Worm (Caenorhabditis elegans): ENCODE measurements around the gene glna-1.

ce11 chrII:14757711-14758110, 24.4 kb upstream of the glna-1 start, which contains the start of gene Y54E2A.5:
- TF ChIP-seq unc-130 (GFP tag; optimal IDR thresholded peaks at IDR 0.05) (no peak), snpc-4 (GFP tag; optimal IDR thresholded peaks at IDR 0.05) (no peak), snpc-4 (tag; optimal IDR thresholded peaks at IDR 0.05) (no peak), unc-62 (GFP tag; optimal IDR thresholded peaks at IDR 0.05) (no peak), zfh-2 (GFP tag; conservative IDR thresholded peaks at IDR 0.05) (no peak), egrh-3 (GFP tag; IDR thresholded peaks at IDR 0.05) (no peak), dpl-1 (GFP tag; optimal IDR thresholded peaks at IDR 0.05) (no peak), F37B4.10 (GFP tag; IDR thresholded peaks at IDR 0.05) (no peak), nhr-90 (tag; optimal IDR thresholded peaks at IDR 0.05) (no peak), nfya-2 (GFP tag; IDR thresholded peaks at IDR 0.05) (no peak), snpc-1.3 (tag; optimal IDR thresholded peaks at IDR 0.05; ENCODE audit: insufficient read depth) (no peak), nhr-120 (GFP tag; IDR thresholded peaks at IDR 0.05) (no peak)
